Fruit fly (Drosophila melanogaster): Measurements from ENCODE around the gene CG9795.

dm6 chr3R:4318589-4318988, 894 bp upstream of the CG9795 start:
- TF ChIP-seq CG8159 (tag; optimal IDR thresholded peaks at IDR 0.05) (no peak), EcR (GFP tag; optimal IDR thresholded peaks at IDR 0.05) (no peak), D1 (tag; optimal IDR thresholded peaks at IDR 0.05) (no peak), CG4496 (GFP tag; IDR thresholded peaks at IDR 0.05) (no peak), CG9948 (tag; optimal IDR thresholded peaks at IDR 0.05) (no peak), fd96Ca (GFP tag; IDR thresholded peaks at IDR 0.05) (no peak), Pif1B (GFP tag; optimal IDR thresholded peaks at IDR 0.05) (no peak), CG15710 (tag; optimal IDR thresholded peaks at IDR 0.05) (no peak), CG10348 (GFP tag; IDR thresholded peaks at IDR 0.05) (no peak), gl (tag; optimal IDR thresholded peaks at IDR 0.05) (no peak), CG14655 (GFP tag; optimal IDR thresholded peaks at IDR 0.05) (no peak)
